Worm (Caenorhabditis elegans) whole organism, L1 larva: ENCODE measurements around the gene str-106.
A peak's percentile ranks its signal among the peaks of the same experiment; 100 is the strongest.

Source experiments
- C16A3.4 ChIP-seq: fragments of 150-350 bp; optimal IDR thresholded peaks from 2 replicates; lab custom pipeline; 2014; ENCODE audit warnings: missing biosample characterization, missing genetic modification characterization
- F16B12.6 ChIP-seq: fragments of 150-350 bp; optimal IDR thresholded peaks from 2 replicates; lab custom pipeline; 2014; ENCODE audit warnings: missing biosample characterization, missing genetic modification characterization
- ama-1 ChIP-seq: fragments of 150-350 bp; optimal IDR thresholded peaks from 2 replicates; lab custom pipeline; 2014
- blmp-1 ChIP-seq: fragments of 150-350 bp; optimal IDR thresholded peaks from 2 replicates; lab custom pipeline; 2014; ENCODE audit warnings: missing biosample characterization, missing genetic modification characterization
- ceh-63 ChIP-seq: fragments of 200-800 bp; sonication (Bioruptor generic); optimal IDR thresholded peaks from 2 replicates; lab custom pipeline; 2018; ENCODE audit warnings: mild to moderate bottlenecking, missing genetic modification characterization, missing compliant biosample characterization
- ceh-8 ChIP-seq: fragments of 200-800 bp; sonication (Bioruptor generic); optimal IDR thresholded peaks from 2 replicates; lab custom pipeline; 2018; ENCODE audit warnings: mild to moderate bottlenecking, missing genetic modification characterization, moderate library complexity, missing compliant biosample characterization
- ceh-88 ChIP-seq: fragments of 200-800 bp; sonication (Bioruptor generic); IDR thresholded peaks from 2 replicates; pipeline ENCODE4 v1.3.6; 2022; ENCODE audit warnings: missing genetic modification characterization, missing compliant biosample characterization
- ceh-90 ChIP-seq: sonication (generic microtip); optimal IDR thresholded peaks from 2 replicates; lab custom pipeline; 2016; ENCODE audit warnings: missing genetic modification characterization, missing compliant biosample characterization
- ces-1 ChIP-seq: fragments of 150-350 bp; optimal IDR thresholded peaks from 2 replicates; lab custom pipeline; 2014; ENCODE audit warnings: missing biosample characterization, missing genetic modification reagents, missing genetic modification characterization
- dsc-1 ChIP-seq: sonication (generic microtip); optimal IDR thresholded peaks from 2 replicates; lab custom pipeline; 2016; ENCODE audit warnings: mild to moderate bottlenecking, missing genetic modification characterization, missing compliant biosample characterization
- efl-1 ChIP-seq, 4 experiments: fragments of 150-350 bp; optimal IDR thresholded peaks in 3 of 4; peaks in 1 of 4; 1 replicate in 1 of 4; 2 replicates in 3 of 4; lab custom pipeline; 2014; ENCODE audit warnings: missing biosample characterization in 2 of 4, missing genetic modification characterization in 2 of 4, missing genetic modification reagents in 2 of 4
- efl-3 ChIP-seq: fragments of 200-800 bp; sonication (Bioruptor generic); optimal IDR thresholded peaks from 2 replicates; lab custom pipeline; 2018; ENCODE audit warnings: mild to moderate bottlenecking, missing genetic modification characterization, missing compliant biosample characterization
- egl-13 ChIP-seq: sonication (generic microtip); optimal IDR thresholded peaks from 2 replicates; lab custom pipeline; 2016; ENCODE audit warnings: missing genotype, missing genetic modification reagents, missing genetic modification characterization, missing compliant biosample characterization
- elt-2 ChIP-seq: sonication (generic microtip); optimal IDR thresholded peaks from 2 replicates; lab custom pipeline; 2016; ENCODE audit warnings: missing genetic modification characterization, mild to moderate bottlenecking, inconsistent platforms, missing compliant biosample characterization, missing genetic modification reagents
- elt-3 ChIP-seq, 6 experiments: fragments of 150-350 bp in 1 of 6; sonication (generic microtip); optimal IDR thresholded peaks; 2 replicates each; lab custom pipeline; 2017 to 2018; ENCODE audit warnings: missing biosample characterization in 6 of 6, missing genetic modification characterization in 6 of 6, inconsistent platforms in 1 of 6
- ets-5 ChIP-seq: fragments of 200-800 bp; sonication (Bioruptor generic); IDR thresholded peaks from 2 replicates; pipeline ENCODE4 v1.3.6; 2022; ENCODE audit warnings: missing genetic modification characterization, missing compliant biosample characterization
- fkh-4 ChIP-seq: sonication (generic microtip); optimal IDR thresholded peaks from 2 replicates; lab custom pipeline; 2016; ENCODE audit warnings: missing compliant biosample characterization, missing genetic modification characterization, borderline replicate concordance
- hpl-2 ChIP-seq: fragments of 150-350 bp; optimal IDR thresholded peaks from 2 replicates; lab custom pipeline; 2014; ENCODE audit warnings: missing biosample characterization, missing genetic modification reagents, missing genetic modification characterization
- lin-13 ChIP-seq: fragments of 150-350 bp; optimal IDR thresholded peaks from 2 replicates; lab custom pipeline; 2014; ENCODE audit warnings: missing biosample characterization, missing genetic modification reagents, missing genetic modification characterization
- lin-14 ChIP-seq: fragments of 200-800 bp; sonication (Bioruptor generic); optimal IDR thresholded peaks from 2 replicates; lab custom pipeline; 2018; ENCODE audit warnings: mild to moderate bottlenecking, missing genetic modification characterization, moderate library complexity, missing compliant biosample characterization
- lin-15B ChIP-seq: fragments of 150-350 bp; sonication (generic microtip); optimal IDR thresholded peaks from 3 replicates; lab custom pipeline; 2014; ENCODE audit warnings: missing biosample characterization, missing genetic modification characterization
- lir-3 ChIP-seq: sonication (generic microtip); optimal IDR thresholded peaks from 2 replicates; lab custom pipeline; 2016; ENCODE audit warnings: mild to moderate bottlenecking, missing genetic modification characterization, moderate library complexity, missing compliant biosample characterization; ENCODE audit not compliant: poor library complexity
- lsy-2 ChIP-seq, 2 experiments: fragments of 150-350 bp; optimal IDR thresholded peaks; 2 replicates each; lab custom pipeline; 2014; ENCODE audit warnings: missing biosample characterization in 2 of 2, missing genetic modification characterization in 2 of 2
- mab-9 ChIP-seq: fragments of 200-800 bp; sonication (Bioruptor generic); IDR thresholded peaks from 2 replicates; pipeline ENCODE4 v1.3.6; 2022; ENCODE audit warnings: missing genetic modification reagents, missing genetic modification characterization, missing compliant biosample characterization
- mdl-1 ChIP-seq, 2 experiments: fragments of 150-350 bp; optimal IDR thresholded peaks; 2 replicates each; lab custom pipeline; 2014 to 2017; ENCODE audit warnings: missing biosample characterization in 2 of 2, missing genetic modification characterization in 2 of 2, inconsistent platforms in 1 of 2
- mef-2 ChIP-seq: fragments of 150-350 bp; optimal IDR thresholded peaks from 2 replicates; lab custom pipeline; 2014; ENCODE audit warnings: missing biosample characterization, missing genetic modification characterization
- nhr-12 ChIP-seq: sonication (generic microtip); optimal IDR thresholded peaks from 2 replicates; lab custom pipeline; 2017; ENCODE audit warnings: missing biosample characterization, missing genetic modification characterization
- nhr-237 ChIP-seq: fragments of 150-350 bp; optimal IDR thresholded peaks from 2 replicates; lab custom pipeline; 2014; ENCODE audit warnings: missing biosample characterization, missing genetic modification characterization
- nhr-47 ChIP-seq: sonication (generic microtip); optimal IDR thresholded peaks from 2 replicates; lab custom pipeline; 2016; ENCODE audit warnings: mild to moderate bottlenecking, missing genetic modification characterization, moderate library complexity, missing compliant biosample characterization
- nhr-84 ChIP-seq: sonication (generic microtip); optimal IDR thresholded peaks from 2 replicates; lab custom pipeline; 2017; ENCODE audit warnings: missing biosample characterization, missing genetic modification characterization
- pqm-1 ChIP-seq: sonication (generic microtip); optimal IDR thresholded peaks from 3 replicates; lab custom pipeline; 2017; ENCODE audit warnings: missing biosample characterization, missing genetic modification characterization
- skn-1 ChIP-seq: fragments of 150-350 bp; optimal IDR thresholded peaks from 2 replicates; lab custom pipeline; 2014; ENCODE audit warnings: missing biosample characterization, missing genetic modification characterization
- sptf-1 ChIP-seq: fragments of 150-350 bp; optimal IDR thresholded peaks from 2 replicates; lab custom pipeline; 2014; ENCODE audit warnings: missing biosample characterization, missing genetic modification characterization
- swsn-7 ChIP-seq: sonication (generic microtip); optimal IDR thresholded peaks from 2 replicates; lab custom pipeline; 2016; ENCODE audit warnings: missing genetic modification characterization, missing compliant biosample characterization
- tbx-2 ChIP-seq: sonication (generic microtip); optimal IDR thresholded peaks from 2 replicates; lab custom pipeline; 2016; ENCODE audit warnings: missing genetic modification characterization, missing compliant biosample characterization
- tlp-1 ChIP-seq: fragments of 150-350 bp; optimal IDR thresholded peaks from 2 replicates; lab custom pipeline; 2014; ENCODE audit warnings: missing biosample characterization, missing genetic modification characterization
- unc-130 ChIP-seq: fragments of 150-350 bp; optimal IDR thresholded peaks from 2 replicates; lab custom pipeline; 2017; ENCODE audit warnings: missing biosample characterization, missing genetic modification characterization, inconsistent platforms
- unc-30 ChIP-seq: sonication (generic microtip); optimal IDR thresholded peaks from 2 replicates; lab custom pipeline; 2017; ENCODE audit warnings: missing biosample characterization, missing genetic modification characterization
- unc-62 ChIP-seq: fragments of 150-350 bp; optimal IDR thresholded peaks from 2 replicates; lab custom pipeline; 2014; ENCODE audit warnings: missing biosample characterization, missing genetic modification reagents, missing genetic modification characterization
- unc-98 ChIP-seq: fragments of 200-800 bp; sonication (Bioruptor generic); IDR thresholded peaks from 2 replicates; pipeline ENCODE4 v1.3.6; 2022; ENCODE audit warnings: missing genetic modification characterization, missing compliant biosample characterization
- zag-1 ChIP-seq: fragments of 150-350 bp; optimal IDR thresholded peaks from 2 replicates; lab custom pipeline; 2014; ENCODE audit warnings: missing biosample characterization, missing genetic modification characterization
- zip-4 ChIP-seq: fragments of 200-800 bp; sonication (Bioruptor generic); optimal IDR thresholded peaks from 2 replicates; lab custom pipeline; 2018; ENCODE audit warnings: mild to moderate bottlenecking, missing genetic modification characterization, moderate library complexity, missing compliant biosample characterization
- ztf-11 ChIP-seq, 2 experiments: sonication (generic microtip); optimal IDR thresholded peaks; 2 replicates each; lab custom pipeline; 2016 to 2017; ENCODE audit warnings: missing genetic modification characterization in 2 of 2, missing biosample characterization in 1 of 2, missing compliant biosample characterization in 1 of 2
- ztf-4 ChIP-seq: fragments of 150-350 bp; optimal IDR thresholded peaks from 2 replicates; lab custom pipeline; 2014; ENCODE audit warnings: missing biosample characterization, missing genetic modification characterization

The str-106 gene

ce11 chrV:16194639-16195038 is 14.2 kb downstream of the str-106 start, which contains the start of gene rabr-4:
Gene rabr-4, plus strand, starts transcription at chrV:16194939.
- TF ChIP-seq elt-3 (tag; optimal IDR thresholded peaks at IDR 0.05; lab: Kevin White, UChicago) = peak in 1 of 6 experiments; percentile 20
- no peak for TF ChIP-seq ets-5 (GFP tag; lab: Robert Waterston, UW)
- TF ChIP-seq blmp-1 (tag; lab: Kevin White, UChicago) = peak; percentile 46
- TF ChIP-seq tlp-1 (tag; lab: Kevin White, UChicago) = no peak

ce11 chrV:16195379-16195778 is 14.9 kb downstream of the str-106 start, which contains the start of gene rabr-3:
Gene rabr-3, plus strand, starts transcription at chrV:16195679.
- TF ChIP-seq skn-1 (tag; lab: Kevin White, UChicago) (no peak), elt-2 (tag; lab: Kevin White, UChicago) (no peak), C16A3.4 (no peak), lir-3 (tag; lab: Kevin White, UChicago) (no peak), unc-130 (tag; lab: Kevin White, UChicago) (no peak), mab-9 (GFP tag; lab: Robert Waterston, UW) (no peak), egl-13 (tag; lab: Kevin White, UChicago) (no peak), ceh-8 (GFP tag; lab: Kevin White, UChicago) (no peak), dsc-1 (tag; lab: Kevin White, UChicago) (no peak), unc-30 (tag; lab: Kevin White, UChicago) (no peak), efl-1 (optimal IDR thresholded peaks at IDR 0.05; lab: Kevin White, UChicago) (no peak), efl-1 (GFP tag; optimal IDR thresholded peaks at IDR 0.05 in 1 of 2; lab: Kevin White, UChicago) (no peak), mef-2 (no peak), nhr-12 (tag; lab: Kevin White, UChicago) (no peak), tlp-1 (tag; lab: Kevin White, UChicago) (no peak), F16B12.6 (tag; lab: Kevin White, UChicago) (no peak), ceh-63 (no peak), swsn-7 (no peak)

ce11 chrV:16198016-16198415 is 17.6 kb downstream of the str-106 start, which contains the start of gene F11A5.5:
Gene F11A5.5, plus strand, starts transcription at chrV:16198316.
- TF ChIP-seq mdl-1 (tag; optimal IDR thresholded peaks at IDR 0.05; lab: Kevin White, UChicago) (no peak), ces-1 (no peak), tbx-2 (tag; lab: Kevin White, UChicago) (no peak), F16B12.6 (tag; lab: Kevin White, UChicago) (no peak), nhr-84 (no peak), mef-2 (no peak), lsy-2 (tag; optimal IDR thresholded peaks at IDR 0.05; lab: Kevin White, UChicago) (no peak), ztf-4 (no peak), zag-1 (tag; lab: Kevin White, UChicago) (no peak), sptf-1 (tag; lab: Kevin White, UChicago) (no peak), lin-13 (GFP tag; lab: Kevin White, UChicago) (no peak), nhr-47 (no peak)

- TF ChIP-seq sptf-1 (tag; lab: Kevin White, UChicago) (no peak), pqm-1 (tag; lab: Kevin White, UChicago) (no peak), ceh-90 (tag; lab: Kevin White, UChicago) (no peak), elt-3 (tag; optimal IDR thresholded peaks at IDR 0.05; lab: Kevin White, UChicago) (no peak), hpl-2 (no peak), ceh-88 (GFP tag; lab: Robert Waterston, UW) (no peak), unc-130 (tag; lab: Kevin White, UChicago) (no peak), ztf-11 (tag; optimal IDR thresholded peaks at IDR 0.05; lab: Kevin White, UChicago) (no peak), elt-2 (tag; lab: Kevin White, UChicago) (no peak)
These were observed 21.3 kb downstream of the str-106 start, which contains the start of gene F11A5.17 for ce11 chrV:16201730-16202129. Gene F11A5.17, plus strand, starts transcription at chrV:16202030.

- TF ChIP-seq efl-3 (no peak), nhr-47 (no peak), nhr-237 (tag; lab: Kevin White, UChicago) (no peak), dsc-1 (tag; lab: Kevin White, UChicago) (no peak), ama-1 (no peak), ceh-8 (GFP tag; lab: Kevin White, UChicago) (no peak), ceh-90 (tag; lab: Kevin White, UChicago) (no peak), lin-15B (tag; lab: Kevin White, UChicago) (no peak), unc-98 (GFP tag; lab: Robert Waterston, UW) (no peak), lin-14 (no peak), efl-1 (optimal IDR thresholded peaks at IDR 0.05; lab: Kevin White, UChicago) (no peak), efl-1 (GFP tag; optimal IDR thresholded peaks at IDR 0.05 in 1 of 2; lab: Kevin White, UChicago) (no peak), lir-3 (tag; lab: Kevin White, UChicago) (no peak), zip-4 (GFP tag; lab: Kevin White, UChicago) (no peak), tbx-2 (tag; lab: Kevin White, UChicago) (no peak), unc-62 (GFP tag; lab: Kevin White, UChicago) (no peak), elt-3 (tag; optimal IDR thresholded peaks at IDR 0.05; lab: Kevin White, UChicago) (no peak), ets-5 (GFP tag; lab: Robert Waterston, UW) (no peak), fkh-4 (no peak), ztf-11 (tag; optimal IDR thresholded peaks at IDR 0.05; lab: Kevin White, UChicago) (no peak)
- TF ChIP-seq, all 84 proteins: peak for 0
These were observed 22.2 kb downstream of the str-106 start, which contains the start of gene F11A5.18 for ce11 chrV:16202618-16203017. Gene F11A5.18, plus strand, starts transcription at chrV:16202918.
